Fruit fly (Drosophila melanogaster) whole organism, embryonic: ENCODE results near the gene Calr.

ENCODE experiments used
- ATbp ChIP-seq: fragments of 200-800 bp; sonication (Bioruptor generic); optimal IDR thresholded peaks from 2 replicates; lab custom pipeline; 2017; ENCODE audit warnings: missing biosample characterization, mild to moderate bottlenecking, missing genetic modification characterization, missing genetic modification reagents
- Aef1 ChIP-seq: fragments of 200-800 bp; sonication (Bioruptor generic); IDR thresholded peaks from 3 replicates; pipeline ENCODE4 v1.3.6; 2022; ENCODE audit warnings: missing biosample characterization, missing genetic modification characterization
- CG10366 ChIP-seq: fragments of 200-800 bp; sonication (Bioruptor generic); IDR thresholded peaks from 2 replicates; pipeline ENCODE4 v1.3.6; 2022; ENCODE audit warnings: missing biosample characterization, missing genetic modification characterization
- CG1233 ChIP-seq: fragments of 200-800 bp; sonication (Bioruptor generic); optimal IDR thresholded peaks from 4 replicates; lab custom pipeline; 2018; ENCODE audit warnings: missing biosample characterization, mild to moderate bottlenecking, missing genetic modification characterization
- CG12391 ChIP-seq: fragments of 200-800 bp; sonication (Bioruptor generic); optimal IDR thresholded peaks from 3 replicates; lab custom pipeline; 2018; ENCODE audit warnings: missing biosample characterization, mild to moderate bottlenecking, missing genetic modification characterization, moderate library complexity
- CG15601 ChIP-seq: fragments of 200-800 bp; sonication (Bioruptor generic); optimal IDR thresholded peaks from 3 replicates; lab custom pipeline; 2019; ENCODE audit warnings: missing biosample characterization, mild to moderate bottlenecking, missing genetic modification characterization, moderate library complexity
- CG18011 ChIP-seq: fragments of 200-800 bp; sonication (Bioruptor generic); optimal IDR thresholded peaks from 2 replicates; lab custom pipeline; 2017; ENCODE audit warnings: missing biosample characterization, missing genetic modification characterization, mild to moderate bottlenecking, moderate library complexity, missing genotype
- CG1832 ChIP-seq: fragments of 200-800 bp; sonication (Bioruptor generic); optimal IDR thresholded peaks from 2 replicates; lab custom pipeline; 2017; ENCODE audit warnings: missing biosample characterization, mild to moderate bottlenecking, missing genetic modification characterization, inconsistent platforms
- CG2678 ChIP-seq: fragments of 200-800 bp; sonication (Bioruptor generic); optimal IDR thresholded peaks from 3 replicates; lab custom pipeline; 2019; ENCODE audit warnings: missing biosample characterization, mild to moderate bottlenecking, missing genetic modification characterization, moderate library complexity
- CG31365 ChIP-seq: fragments of 200-800 bp; sonication (Bioruptor generic); optimal IDR thresholded peaks from 2 replicates; lab custom pipeline; 2018; ENCODE audit warnings: missing biosample characterization, mild to moderate bottlenecking, missing genetic modification characterization
- CG3281 ChIP-seq: fragments of 200-800 bp; sonication (Bioruptor generic); optimal IDR thresholded peaks from 3 replicates; lab custom pipeline; 2017; ENCODE audit warnings: missing biosample characterization, mild to moderate bottlenecking, missing genetic modification characterization
- CG33213 ChIP-seq: fragments of 200-800 bp; sonication (Bioruptor generic); optimal IDR thresholded peaks from 3 replicates; lab custom pipeline; 2016; ENCODE audit warnings: missing biosample characterization, missing genetic modification characterization
- CG43689 ChIP-seq: fragments of 200-800 bp; sonication (Bioruptor generic); IDR thresholded peaks from 2 replicates; pipeline ENCODE4 v1.3.6; 2022; ENCODE audit warnings: missing biosample characterization, missing genetic modification characterization
- CG6175 ChIP-seq: fragments of 200-800 bp; sonication (Bioruptor generic); IDR thresholded peaks from 3 replicates; pipeline ENCODE4 v1.3.6; 2022; ENCODE audit warnings: missing biosample characterization, missing genetic modification characterization
- CG6272 ChIP-seq: fragments of 200-800 bp; sonication (Bioruptor generic); IDR thresholded peaks from 2 replicates; pipeline ENCODE4 v1.3.6; 2022; ENCODE audit warnings: missing biosample characterization, missing genetic modification characterization
- CG6813 ChIP-seq: fragments of 200-800 bp; sonication (Bioruptor generic); optimal IDR thresholded peaks from 2 replicates; lab custom pipeline; 2017; ENCODE audit warnings: missing biosample characterization, missing genetic modification characterization, mild to moderate bottlenecking, moderate library complexity, missing genetic modification reagents
- CG8478 ChIP-seq: fragments of >200 bp; optimal IDR thresholded peaks from 2 replicates; lab custom pipeline; 2018
- CG9215 ChIP-seq: fragments of 200-800 bp; sonication (Bioruptor generic); IDR thresholded peaks from 2 replicates; pipeline ENCODE4 v1.3.6; 2022; ENCODE audit warnings: missing biosample characterization, missing genetic modification characterization
- CG9609 ChIP-seq: fragments of 200-800 bp; sonication (Bioruptor generic); optimal IDR thresholded peaks from 3 replicates; lab custom pipeline; 2016; ENCODE audit warnings: missing biosample characterization, missing genetic modification characterization
- CG9727 ChIP-seq: fragments of 200-800 bp; sonication (Bioruptor generic); optimal IDR thresholded peaks from 3 replicates; lab custom pipeline; 2017; ENCODE audit warnings: missing biosample characterization, mild to moderate bottlenecking, missing genetic modification characterization
- CHES-1-like ChIP-seq: fragments of 200-800 bp; sonication (Bioruptor generic); optimal IDR thresholded peaks from 2 replicates; lab custom pipeline; 2016; ENCODE audit warnings: missing biosample characterization, missing genetic modification characterization
- CrebB ChIP-seq: fragments of 200-800 bp; sonication (Bioruptor generic); optimal IDR thresholded peaks from 3 replicates; lab custom pipeline; 2018; ENCODE audit warnings: missing biosample characterization, mild to moderate bottlenecking, missing genetic modification characterization
- D19A ChIP-seq: fragments of 200-800 bp; optimal IDR thresholded peaks from 3 replicates; lab custom pipeline; 2019; ENCODE audit warnings: missing biosample characterization, mild to moderate bottlenecking, missing genetic modification characterization, moderate library complexity
- Elba2 ChIP-seq: fragments of 200-800 bp; sonication (Bioruptor generic); optimal IDR thresholded peaks from 3 replicates; lab custom pipeline; 2016; ENCODE audit warnings: missing biosample characterization, missing genetic modification characterization
- Mad ChIP-seq: fragments of 200-800 bp; sonication (Bioruptor generic); optimal IDR thresholded peaks from 2 replicates; lab custom pipeline; 2016; ENCODE audit warnings: missing biosample characterization, missing genetic modification characterization
- Mes4 ChIP-seq: fragments of 200-800 bp; sonication (Bioruptor generic); optimal IDR thresholded peaks from 2 replicates; lab custom pipeline; 2016; ENCODE audit warnings: missing biosample characterization, missing genetic modification characterization
- NC2β ChIP-seq: fragments of 200-800 bp; sonication (Bioruptor generic); optimal IDR thresholded peaks from 2 replicates; lab custom pipeline; 2016; ENCODE audit warnings: missing biosample characterization, missing genetic modification characterization
- Oli ChIP-seq: fragments of 200-800 bp; sonication (Bioruptor generic); optimal IDR thresholded peaks from 2 replicates; lab custom pipeline; 2018; ENCODE audit warnings: missing biosample characterization, mild to moderate bottlenecking, missing genetic modification characterization, moderate library complexity
- Tbp ChIP-seq: fragments of >200 bp; optimal IDR thresholded peaks from 2 replicates; lab custom pipeline; 2018; ENCODE audit warnings: missing biosample characterization, missing genetic modification characterization
- Vsx1 ChIP-seq: fragments of 200-800 bp; sonication (Bioruptor generic); optimal IDR thresholded peaks from 2 replicates; lab custom pipeline; 2017; ENCODE audit warnings: missing biosample characterization, mild to moderate bottlenecking, missing genetic modification characterization, missing genetic modification reagents
- al ChIP-seq: fragments of 200-800 bp; sonication (Bioruptor generic); IDR thresholded peaks from 2 replicates; pipeline ENCODE4 v1.3.6; 2022; ENCODE audit warnings: missing biosample characterization, missing genetic modification characterization
- az2 ChIP-seq: fragments of 200-800 bp; sonication (Bioruptor generic); optimal IDR thresholded peaks from 3 replicates; lab custom pipeline; 2016; ENCODE audit warnings: missing biosample characterization, missing genetic modification characterization
- bsh ChIP-seq, 2 experiments: fragments of 200-800 bp; sonication (Bioruptor generic); optimal IDR thresholded peaks; 2 replicates each; lab custom pipeline; 2017 to 2018; ENCODE audit warnings: mild to moderate bottlenecking in 2 of 2, missing biosample characterization in 2 of 2, missing genetic modification characterization in 2 of 2, moderate library complexity in 1 of 2
- chinmo ChIP-seq: fragments of 200-800 bp; sonication (Bioruptor generic); IDR thresholded peaks from 4 replicates; pipeline ENCODE4 v1.3.6; 2022; ENCODE audit warnings: missing biosample characterization, missing genetic modification characterization; ENCODE audit not compliant: partially characterized antibody
- chm ChIP-seq: fragments of 200-800 bp; sonication (Bioruptor generic); IDR thresholded peaks from 2 replicates; pipeline ENCODE4 v1.3.6; 2022; ENCODE audit warnings: missing biosample characterization, missing genetic modification characterization
- dati ChIP-seq: fragments of 200-800 bp; sonication (Bioruptor generic); IDR thresholded peaks from 2 replicates; pipeline ENCODE4 v1.3.6; 2022; ENCODE audit warnings: missing biosample characterization, missing genetic modification characterization
- exex ChIP-seq: fragments of 200-800 bp; sonication (Bioruptor generic); optimal IDR thresholded peaks from 4 replicates; lab custom pipeline; 2018; ENCODE audit warnings: missing biosample characterization, mild to moderate bottlenecking, missing genetic modification characterization, moderate library complexity
- fru ChIP-seq: fragments of >200 bp; optimal IDR thresholded peaks from 2 replicates; lab custom pipeline; 2017
- kah ChIP-seq: fragments of 200-800 bp; sonication (Bioruptor generic); optimal IDR thresholded peaks from 2 replicates; lab custom pipeline; 2018; ENCODE audit warnings: missing biosample characterization, mild to moderate bottlenecking, missing genetic modification characterization
- klu ChIP-seq: fragments of 200-800 bp; sonication (Bioruptor generic); IDR thresholded peaks from 2 replicates; pipeline ENCODE4 v1.3.6; 2022; ENCODE audit warnings: missing biosample characterization, missing genetic modification characterization
- knrl ChIP-seq: fragments of 200-800 bp; sonication (Bioruptor generic); IDR thresholded peaks from 3 replicates; pipeline ENCODE4 v1.3.6; 2022; ENCODE audit warnings: missing biosample characterization, missing genetic modification characterization; ENCODE audit not compliant: partially characterized antibody
- odd ChIP-seq: fragments of 200-800 bp; sonication (Bioruptor generic); optimal IDR thresholded peaks from 2 replicates; lab custom pipeline; 2017; ENCODE audit warnings: missing biosample characterization, mild to moderate bottlenecking, missing genetic modification characterization
- pfk ChIP-seq: fragments of 200-800 bp; sonication (Bioruptor generic); optimal IDR thresholded peaks from 2 replicates; lab custom pipeline; 2018; ENCODE audit warnings: missing biosample characterization, mild to moderate bottlenecking, missing genetic modification characterization, moderate library complexity
- phol ChIP-seq: fragments of 200-800 bp; sonication (Bioruptor generic); optimal IDR thresholded peaks from 3 replicates; lab custom pipeline; 2018; ENCODE audit warnings: missing biosample characterization, mild to moderate bottlenecking, missing genetic modification characterization, moderate library complexity
- pnt ChIP-seq: fragments of 200-800 bp; sonication (Bioruptor generic); optimal IDR thresholded peaks from 3 replicates; lab custom pipeline; 2016; ENCODE audit warnings: missing biosample characterization, missing genetic modification characterization
- sd ChIP-seq: fragments of 200-800 bp; sonication (Bioruptor generic); optimal IDR thresholded peaks from 3 replicates; lab custom pipeline; 2018; ENCODE audit warnings: missing biosample characterization, mild to moderate bottlenecking, missing genetic modification characterization, moderate library complexity
- sens-2 ChIP-seq: fragments of 200-800 bp; sonication (Bioruptor generic); IDR thresholded peaks from 2 replicates; pipeline ENCODE4 v1.3.6; 2022; ENCODE audit warnings: missing biosample characterization, missing genetic modification characterization
- twi ChIP-seq: fragments of 200-800 bp; optimal IDR thresholded peaks from 2 replicates; lab custom pipeline; 2019; ENCODE audit warnings: missing biosample characterization, mild to moderate bottlenecking, missing genetic modification characterization, moderate library complexity
- zfh2 ChIP-seq: fragments of 200-800 bp; sonication (Bioruptor generic); optimal IDR thresholded peaks from 2 replicates; lab custom pipeline; 2016; ENCODE audit warnings: missing biosample characterization, missing genetic modification characterization

Calr gene

DNA sequence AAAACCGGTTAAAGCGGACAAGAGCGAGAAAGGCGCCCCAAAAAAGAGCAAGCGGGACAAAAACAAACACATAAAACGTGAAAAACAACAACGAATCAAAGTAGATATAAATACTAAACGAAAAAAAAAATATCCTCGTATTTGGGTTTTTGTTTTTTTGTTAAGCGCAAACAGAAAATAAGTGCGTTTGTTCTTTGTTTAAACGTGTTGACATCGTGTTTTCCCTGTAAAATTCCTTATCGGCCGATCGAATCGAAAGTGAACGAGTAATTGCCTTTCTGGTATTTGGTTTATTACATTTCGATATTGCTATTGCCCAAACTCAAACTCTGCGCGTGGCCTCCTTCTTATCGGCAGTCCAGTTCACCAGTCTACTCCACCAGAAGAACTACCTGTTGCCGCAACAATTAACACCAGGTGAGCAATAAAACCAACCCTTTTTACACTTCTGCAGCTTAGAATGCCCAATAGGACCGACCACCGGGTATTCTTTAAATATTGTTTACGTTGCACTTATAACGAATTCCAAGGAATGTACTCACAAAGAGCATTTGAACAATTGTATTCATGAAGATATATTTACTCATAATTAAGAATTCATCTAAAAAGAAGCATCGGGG, 38.8 kb downstream of the Calr start (continued):
- TF ChIP-seq bsh (GFP tag; optimal IDR thresholded peaks at IDR 0.05; lab: Kevin White, UChicago) (no peak), sens-2 (GFP tag; lab: Robert Waterston, UW) (no peak), CG3281 (no peak), CG43689 (GFP tag; lab: Robert Waterston, UW) (no peak), NC2β (no peak), CG10366 (GFP tag; lab: Robert Waterston, UW) (no peak), Vsx1 (GFP tag; lab: Kevin White, UChicago) (peak; percentile 61), kah (GFP tag; lab: Kevin White, UChicago) (peak; percentile 29), CG12391 (tag; lab: Kevin White, UChicago) (no peak), Elba2 (peak; percentile 89), twi (tag; lab: Kevin White, UChicago) (no peak), Aef1 (GFP tag; lab: Robert Waterston, UW) (no peak), D19A (tag; lab: Kevin White, UChicago) (peak; percentile 88)

DNA sequence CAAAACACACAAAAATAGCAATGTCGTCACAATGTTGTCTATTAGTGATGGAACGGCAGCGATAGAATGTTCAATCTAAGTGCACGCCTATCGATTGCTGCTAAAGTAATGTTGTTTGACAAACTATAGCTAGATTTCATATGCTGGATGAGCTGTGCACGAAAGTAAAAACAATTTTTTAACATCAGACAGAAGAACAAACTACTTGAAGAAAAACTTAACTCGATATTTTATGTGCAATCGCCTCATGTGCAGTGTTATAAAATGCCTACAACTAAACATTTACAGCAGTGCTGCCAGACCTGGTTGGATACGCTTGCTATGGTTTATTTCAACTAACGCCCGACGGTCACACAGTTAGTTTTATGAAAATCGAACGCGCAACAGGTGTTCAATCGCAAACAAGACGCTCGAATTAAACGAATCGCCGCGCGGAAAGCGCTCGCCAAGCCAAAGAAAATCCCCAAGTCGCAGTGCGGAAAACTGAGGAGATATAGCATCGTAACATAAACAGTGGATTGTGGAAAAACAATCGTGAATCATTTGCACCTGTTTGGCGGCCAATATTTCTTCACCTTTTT, 39.6 kb downstream of the Calr start, which contains the start of the genes bocks and CG8312:
Gene bocks (minus strand): TSS at position 51 of the 581 bp plus-strand sequence.
Gene CG8312 (plus strand): TSS at position 358 of the 581 bp plus-strand sequence.
- TF ChIP-seq CG1233 (GFP tag; lab: Kevin White, UChicago) (peak; percentile 35), CG9727 (GFP tag; lab: Kevin White, UChicago) (peak; percentile 28), Oli (no peak), chinmo (no peak), CG6175 (GFP tag; lab: Robert Waterston, UW) (no peak), CHES-1-like (GFP tag; lab: Kevin White, UChicago) (peak; percentile 85), CrebB (tag; lab: Kevin White, UChicago) (peak; percentile 60), zfh2 (GFP tag; lab: Kevin White, UChicago) (peak; percentile 78), exex (tag; lab: Kevin White, UChicago) (no peak), Elba2 (no peak), odd (GFP tag; lab: Kevin White, UChicago) (peak; percentile 12), al (GFP tag; lab: Robert Waterston, UW) (no peak), CG18011 (no peak), az2 (GFP tag; lab: Kevin White, UChicago) (no peak), CG2678 (tag; lab: Kevin White, UChicago) (peak; percentile 22), CG15601 (tag; lab: Kevin White, UChicago) (peak; percentile 82), phol (peak; percentile 80), pfk (no peak), CG9609 (GFP tag; lab: Kevin White, UChicago) (peak; percentile 59), CG8478 (lab: Kevin White, UChicago) (no peak), ATbp (GFP tag; lab: Kevin White, UChicago) (no peak), CG1832 (GFP tag; lab: Kevin White, UChicago) (no peak), Tbp (GFP tag; lab: Kevin White, UChicago) (no peak), CG31365 (tag; lab: Kevin White, UChicago) (no peak), klu (GFP tag; lab: Robert Waterston, UW) (no peak), dati (GFP tag; lab: Robert Waterston, UW) (no peak), CG6272 (GFP tag; lab: Robert Waterston, UW) (no peak), pnt (peak; percentile 24), fru (no peak), chm (GFP tag; lab: Robert Waterston, UW) (no peak), Vsx1 (GFP tag; lab: Kevin White, UChicago) (no peak), CG6813 (GFP tag; lab: Kevin White, UChicago) (no peak), Mad (GFP tag; lab: Kevin White, UChicago) (peak; percentile 44), CG9215 (GFP tag; lab: Robert Waterston, UW) (no peak), sd (peak; percentile 57), Mes4 (GFP tag; lab: Kevin White, UChicago) (peak; percentile 46), CG33213 (peak; percentile 80), knrl (GFP tag; lab: Robert Waterston, UW) (no peak)
